Fruit fly (Drosophila melanogaster) whole organism, embryonic: ENCODE results near the gene CG12010.
A peak's percentile ranks its signal among the peaks of the same experiment; 100 is the strongest.

Source experiments
- Aef1 ChIP-seq: fragments of 200-800 bp; sonication (Bioruptor generic); IDR thresholded peaks from 3 replicates; pipeline ENCODE4 v1.3.6; 2022; ENCODE audit warnings: missing biosample characterization, missing genetic modification characterization
- Awh ChIP-seq: fragments of 200-800 bp; sonication (Bioruptor generic); IDR thresholded peaks from 2 replicates; pipeline ENCODE4, ENCODE4 v1.3.6; 2022; ENCODE audit warnings: missing biosample characterization, missing genetic modification characterization
- Bdp1 ChIP-seq: fragments of 200-800 bp; sonication (Bioruptor generic); optimal IDR thresholded peaks from 3 replicates; lab custom pipeline; 2016; ENCODE audit warnings: missing biosample characterization, missing genetic modification characterization
- Bgb ChIP-seq: fragments of 200-800 bp; sonication (Bioruptor generic); IDR thresholded peaks from 2 replicates; pipeline ENCODE4 v1.3.6; 2022; ENCODE audit warnings: missing biosample characterization, missing genetic modification characterization; ENCODE audit not compliant: partially characterized antibody
- CG10979 ChIP-seq: fragments of 200-800 bp; sonication (Bioruptor generic); optimal IDR thresholded peaks from 2 replicates; lab custom pipeline; 2018; ENCODE audit warnings: missing biosample characterization, mild to moderate bottlenecking, missing genetic modification characterization, moderate library complexity
- CG12071 ChIP-seq: fragments of 200-800 bp; sonication (Bioruptor generic); optimal IDR thresholded peaks from 3 replicates; lab custom pipeline; 2018; ENCODE audit warnings: missing biosample characterization, mild to moderate bottlenecking, missing genetic modification characterization
- CG12769 ChIP-seq: fragments of 200-800 bp; sonication (Bioruptor generic); optimal IDR thresholded peaks from 2 replicates; lab custom pipeline; 2019; ENCODE audit warnings: missing biosample characterization, mild to moderate bottlenecking, missing genetic modification characterization, moderate library complexity
- CG13894 ChIP-seq: fragments of 200-800 bp; sonication (Bioruptor generic); optimal IDR thresholded peaks from 3 replicates; lab custom pipeline; 2018; ENCODE audit warnings: missing biosample characterization, mild to moderate bottlenecking, missing genetic modification characterization, moderate library complexity
- CG17912 ChIP-seq: fragments of 200-800 bp; sonication (Bioruptor generic); optimal IDR thresholded peaks from 2 replicates; lab custom pipeline; 2018; ENCODE audit warnings: missing biosample characterization, mild to moderate bottlenecking, missing genetic modification characterization
- CG2202 ChIP-seq: fragments of 200-800 bp; sonication (Bioruptor generic); optimal IDR thresholded peaks from 2 replicates; lab custom pipeline; 2018; ENCODE audit warnings: missing biosample characterization, mild to moderate bottlenecking, missing genetic modification characterization
- CG3838 ChIP-seq: fragments of 200-800 bp; sonication (Bioruptor generic); optimal IDR thresholded peaks from 3 replicates; lab custom pipeline; 2016; ENCODE audit warnings: missing biosample characterization, missing genetic modification characterization
- CG4282 ChIP-seq: fragments of 200-800 bp; sonication (Bioruptor generic); optimal IDR thresholded peaks from 2 replicates; lab custom pipeline; 2016; ENCODE audit warnings: missing biosample characterization, missing genetic modification characterization
- CG4617 ChIP-seq: fragments of 200-800 bp; sonication (Bioruptor generic); optimal IDR thresholded peaks from 3 replicates; lab custom pipeline; 2016; ENCODE audit warnings: missing biosample characterization, missing genetic modification characterization, borderline replicate concordance
- CG6175 ChIP-seq: fragments of 200-800 bp; sonication (Bioruptor generic); IDR thresholded peaks from 3 replicates; pipeline ENCODE4 v1.3.6; 2022; ENCODE audit warnings: missing biosample characterization, missing genetic modification characterization
- CG7987 ChIP-seq: fragments of 200-800 bp; sonication (Bioruptor generic); optimal IDR thresholded peaks from 2 replicates; lab custom pipeline; 2018; ENCODE audit warnings: missing biosample characterization, mild to moderate bottlenecking, missing genetic modification characterization, moderate library complexity
- CG8290 ChIP-seq, 3 experiments: fragments of 200-800 bp; sonication (Bioruptor generic); optimal IDR thresholded peaks; 2 replicates each; lab custom pipeline; 2016 to 2019; ENCODE audit warnings: missing biosample characterization in 3 of 3, missing genetic modification characterization in 3 of 3, mild to moderate bottlenecking in 2 of 3, moderate library complexity in 1 of 3
- CkIIα-i1 ChIP-seq: fragments of 200-800 bp; sonication (Bioruptor generic); IDR thresholded peaks from 2 replicates; pipeline ENCODE4 v1.3.6; 2022; ENCODE audit warnings: missing biosample characterization, missing genetic modification characterization
- D19B ChIP-seq: fragments of 200-800 bp; sonication (Bioruptor generic); optimal IDR thresholded peaks from 2 replicates; lab custom pipeline; 2017; ENCODE audit warnings: missing biosample characterization, mild to moderate bottlenecking, missing genetic modification characterization
- Dad ChIP-seq: fragments of 200-800 bp; sonication (Bioruptor generic); optimal IDR thresholded peaks from 3 replicates; lab custom pipeline; 2016; ENCODE audit warnings: missing biosample characterization, missing genetic modification characterization
- Fer1 ChIP-seq: fragments of 200-800 bp; sonication (Bioruptor generic); optimal IDR thresholded peaks from 2 replicates; lab custom pipeline; 2017; ENCODE audit warnings: missing biosample characterization, mild to moderate bottlenecking, missing genetic modification characterization
- HLHmδ ChIP-seq: fragments of 200-800 bp; sonication (Bioruptor generic); optimal IDR thresholded peaks from 2 replicates; lab custom pipeline; 2018; ENCODE audit warnings: missing biosample characterization, mild to moderate bottlenecking, missing genetic modification characterization, moderate library complexity
- Kr ChIP-seq: fragments of 200-800 bp; sonication (Bioruptor generic); optimal IDR thresholded peaks from 2 replicates; lab custom pipeline; 2017; ENCODE audit warnings: missing biosample characterization, mild to moderate bottlenecking, missing genetic modification characterization
- MESR4 ChIP-seq: fragments of 200-800 bp; sonication (Bioruptor generic); optimal IDR thresholded peaks from 2 replicates; lab custom pipeline; 2018; ENCODE audit warnings: missing biosample characterization, mild to moderate bottlenecking, missing genetic modification characterization, moderate library complexity
- Med ChIP-seq: fragments of 200-800 bp; sonication (Bioruptor generic); peaks from one replicate; lab custom pipeline; 2016; ENCODE audit warnings: missing biosample characterization, missing genetic modification characterization, mild to moderate bottlenecking, inconsistent platforms, moderate library complexity
- Mrtf ChIP-seq: fragments of 200-800 bp; sonication (Bioruptor generic); IDR thresholded peaks from 3 replicates; pipeline ENCODE4 v1.3.6; 2022; ENCODE audit warnings: missing biosample characterization, missing genetic modification characterization
- Oaz ChIP-seq: fragments of 200-800 bp; sonication (Bioruptor generic); IDR thresholded peaks from 2 replicates; pipeline ENCODE4 v1.3.6; 2022; ENCODE audit warnings: missing biosample characterization, missing genetic modification characterization
- Optix ChIP-seq: fragments of 200-800 bp; sonication (Bioruptor generic); IDR thresholded peaks from 3 replicates; pipeline ENCODE4 v1.3.6; 2022; ENCODE audit warnings: missing biosample characterization, missing genetic modification characterization
- abd-A ChIP-seq: fragments of 200-800 bp; sonication (Bioruptor generic); optimal IDR thresholded peaks from 3 replicates; lab custom pipeline; 2019; ENCODE audit warnings: missing biosample characterization, mild to moderate bottlenecking, missing genetic modification characterization, moderate library complexity
- amos ChIP-seq: fragments of 200-800 bp; sonication (Bioruptor generic); IDR thresholded peaks from 2 replicates; pipeline ENCODE4 v1.3.6; 2022; ENCODE audit warnings: missing biosample characterization, missing genetic modification characterization; ENCODE audit not compliant: partially characterized antibody
- ash1 ChIP-seq: fragments of 200-800 bp; sonication (Bioruptor generic); optimal IDR thresholded peaks from 2 replicates; lab custom pipeline; 2018; ENCODE audit warnings: missing biosample characterization, mild to moderate bottlenecking, missing genetic modification characterization
- br ChIP-seq: fragments of >200 bp; optimal IDR thresholded peaks from 2 replicates; lab custom pipeline; 2017
- chinmo ChIP-seq: fragments of 200-800 bp; sonication (Bioruptor generic); IDR thresholded peaks from 4 replicates; pipeline ENCODE4 v1.3.6; 2022; ENCODE audit warnings: missing biosample characterization, missing genetic modification characterization; ENCODE audit not compliant: partially characterized antibody
- crol ChIP-seq: fragments of 200-800 bp; sonication (Bioruptor generic); IDR thresholded peaks from 2 replicates; pipeline ENCODE4 v1.3.6; 2022; ENCODE audit warnings: missing biosample characterization, missing genetic modification characterization
- ftz-f1 ChIP-seq: fragments of 200-800 bp; sonication (Bioruptor generic); optimal IDR thresholded peaks from 2 replicates; lab custom pipeline; 2016; ENCODE audit warnings: missing biosample characterization, missing genetic modification characterization
- gsb-n ChIP-seq: fragments of 200-800 bp; sonication (Bioruptor generic); optimal IDR thresholded peaks from 3 replicates; lab custom pipeline; 2018; ENCODE audit warnings: missing biosample characterization, mild to moderate bottlenecking, missing genetic modification characterization
- kni ChIP-seq: fragments of 200-800 bp; sonication (Bioruptor generic); optimal IDR thresholded peaks from 3 replicates; lab custom pipeline; 2017; ENCODE audit warnings: mild to moderate bottlenecking, missing biosample characterization, missing genetic modification reagents, missing genetic modification characterization
- mam ChIP-seq: fragments of 200-800 bp; sonication (Bioruptor generic); optimal IDR thresholded peaks from 3 replicates; lab custom pipeline; 2016; ENCODE audit warnings: missing biosample characterization, missing genetic modification characterization
- oc ChIP-seq: fragments of 200-800 bp; sonication (Bioruptor generic); optimal IDR thresholded peaks from 2 replicates; lab custom pipeline; 2018; ENCODE audit warnings: missing biosample characterization, mild to moderate bottlenecking, missing genetic modification characterization, moderate library complexity
- pan ChIP-seq, 4 experiments: fragments of >200 bp in 3 of 4; fragments of 200-800 bp in 1 of 4; sonication (Bioruptor generic) in 1 of 4; optimal IDR thresholded peaks in 3 of 4; IDR thresholded peaks in 1 of 4; 2 replicates each; pipeline versions ENCODE4 v1.3.6 to Lab custom; 2017 to 2022; ENCODE audit warnings: missing biosample characterization in 2 of 4, missing genetic modification characterization in 2 of 4, mixed read lengths in 1 of 4
- pfk ChIP-seq: fragments of 200-800 bp; sonication (Bioruptor generic); optimal IDR thresholded peaks from 2 replicates; lab custom pipeline; 2018; ENCODE audit warnings: missing biosample characterization, mild to moderate bottlenecking, missing genetic modification characterization, moderate library complexity
- prd ChIP-seq, 3 experiments: fragments of >200 bp in 2 of 3; fragments of 200-800 bp in 1 of 3; sonication (Bioruptor generic) in 1 of 3; optimal IDR thresholded peaks in 2 of 3; IDR thresholded peaks in 1 of 3; 2 replicates in 2 of 3; 3 replicates in 1 of 3; pipeline versions ENCODE4 v1.3.6 to Lab custom; 2017 to 2022; ENCODE audit warnings: missing biosample characterization in 1 of 3, missing genetic modification characterization in 1 of 3
- run ChIP-seq: fragments of 200-800 bp; sonication (Bioruptor generic); optimal IDR thresholded peaks from 3 replicates; lab custom pipeline; 2018; ENCODE audit warnings: missing biosample characterization, mild to moderate bottlenecking, missing genetic modification characterization
- sd ChIP-seq: fragments of 200-800 bp; sonication (Bioruptor generic); optimal IDR thresholded peaks from 3 replicates; lab custom pipeline; 2018; ENCODE audit warnings: missing biosample characterization, mild to moderate bottlenecking, missing genetic modification characterization, moderate library complexity
- sim ChIP-seq: fragments of 200-800 bp; sonication (Bioruptor generic); IDR thresholded peaks from 2 replicates; pipeline ENCODE4 v1.3.6; 2022; ENCODE audit warnings: missing biosample characterization, missing genetic modification characterization
- sr ChIP-seq: fragments of 200-800 bp; sonication (Bioruptor generic); IDR thresholded peaks from 3 replicates; pipeline ENCODE4 v1.3.6; 2022; ENCODE audit warnings: missing biosample characterization, missing genetic modification characterization
- tna ChIP-seq: fragments of 200-800 bp; sonication (Bioruptor generic); IDR thresholded peaks from 2 replicates; pipeline ENCODE4 v1.3.6; 2022; ENCODE audit warnings: missing biosample characterization, missing genetic modification characterization; ENCODE audit not compliant: partially characterized antibody
- vvl ChIP-seq: fragments of 200-800 bp; sonication (Bioruptor generic); IDR thresholded peaks from 2 replicates; pipeline ENCODE4 v1.3.6; 2022; ENCODE audit warnings: missing biosample characterization, missing genetic modification characterization

CG12010 gene

DNA sequence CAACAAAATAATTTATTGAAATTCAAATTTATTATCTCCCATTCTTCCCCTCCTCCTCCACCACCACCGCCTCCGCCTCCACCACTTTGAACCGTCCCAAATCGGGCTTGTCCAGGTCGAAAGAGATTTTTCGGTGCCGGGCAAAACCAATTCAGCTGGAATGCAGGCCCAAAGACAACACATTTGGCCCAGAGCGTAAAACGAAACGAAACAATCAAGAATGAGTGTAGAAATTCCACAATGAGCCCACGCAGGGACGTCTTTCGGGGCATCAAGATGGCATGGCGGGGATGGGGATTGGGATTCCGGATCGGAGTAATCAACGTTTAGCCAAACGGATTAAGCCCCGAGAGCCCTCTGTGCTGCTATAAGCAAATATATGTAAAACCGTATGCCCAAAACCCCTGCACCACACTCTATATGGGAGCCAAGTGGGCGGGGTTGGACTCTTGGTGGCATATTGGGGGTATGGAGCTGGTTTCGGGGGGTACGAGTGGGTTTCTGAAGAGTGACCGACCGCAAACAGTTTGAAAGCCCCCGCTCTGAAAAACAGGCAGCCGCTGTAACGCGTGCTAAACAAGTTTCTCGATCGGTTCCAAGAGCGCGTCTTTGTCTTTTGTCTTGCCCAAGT is 10.0 kb downstream of the CG12010 start:
- TF ChIP-seq CG12769 (tag; lab: Kevin White, UChicago) (peak; percentile 87), pan (optimal IDR thresholded peaks at IDR 0.05; lab: Kevin White, UChicago) (no peak), pan (GFP tag; optimal IDR thresholded peaks at IDR 0.05 in 1 of 2, IDR thresholded peaks at IDR 0.05 in 1 of 2) (peak in 1 of 2 experiments; percentile 4), Bgb (GFP tag; lab: Robert Waterston, UW) (peak; percentile 9; the same call in 1 of the 2 replicates), HLHmδ (GFP tag; lab: Kevin White, UChicago) (peak; percentile 57), oc (tag; lab: Kevin White, UChicago) (peak; percentile 81), Bdp1 (no peak), ftz-f1 (no peak), sim (no peak), sd (tag; lab: Kevin White, UChicago) (peak; percentile 96), crol (GFP tag; lab: Robert Waterston, UW) (peak; percentile 91), sr (GFP tag; lab: Robert Waterston, UW) (peak; percentile 86; the same call in 2 of the 3 replicates), Kr (no peak), pfk (GFP tag; lab: Kevin White, UChicago) (no peak), CG6175 (GFP tag; lab: Robert Waterston, UW) (peak; percentile 75; the same call in 2 of the 3 replicates), Awh (GFP tag; lab: Robert Waterston, UW) (peak; percentile 39; the same call in 1 of the 2 replicates), abd-A (peak; percentile 75), tna (0 out of 2 replicates have a peak, but pooled peaks have one; percentile 13), chinmo (peak; percentile 78; the same call in 1 of the 4 replicates), Mrtf (GFP tag; lab: Robert Waterston, UW) (0 out of 3 replicates have a peak, but pooled peaks have one; percentile 12), prd (optimal IDR thresholded peaks at IDR 0.05; lab: Kevin White, UChicago) (no peak), prd (GFP tag; IDR thresholded peaks at IDR 0.05; lab: Robert Waterston, UW) (no peak), MESR4 (GFP tag; lab: Kevin White, UChicago) (no peak), CkIIα-i1 (no peak), CG3838 (GFP tag; lab: Kevin White, UChicago) (no peak), gsb-n (tag; lab: Kevin White, UChicago) (peak; percentile 72), kni (GFP tag; lab: Kevin White, UChicago) (peak; percentile 93), CG4617 (GFP tag; lab: Kevin White, UChicago) (no peak), Oaz (GFP tag; lab: Robert Waterston, UW) (no peak), vvl (GFP tag; lab: Robert Waterston, UW) (peak; percentile 45; the same call in 1 of the 2 replicates), CG8290 (GFP tag; optimal IDR thresholded peaks at IDR 0.05; lab: Kevin White, UChicago) (no peak), CG8290 (tag; optimal IDR thresholded peaks at IDR 0.05; lab: Kevin White, UChicago) (peak in 1 of 2 experiments; percentile 46), CG13894 (tag; lab: Kevin White, UChicago) (peak; percentile 96), Med (GFP tag; lab: Kevin White, UChicago) (peak; percentile 67), run (peak; percentile 58), Optix (GFP tag; lab: Robert Waterston, UW) (0 out of 3 replicates have a peak, but pooled peaks have one; percentile 31), CG2202 (no peak), ash1 (GFP tag; lab: Kevin White, UChicago) (no peak)

DNA sequence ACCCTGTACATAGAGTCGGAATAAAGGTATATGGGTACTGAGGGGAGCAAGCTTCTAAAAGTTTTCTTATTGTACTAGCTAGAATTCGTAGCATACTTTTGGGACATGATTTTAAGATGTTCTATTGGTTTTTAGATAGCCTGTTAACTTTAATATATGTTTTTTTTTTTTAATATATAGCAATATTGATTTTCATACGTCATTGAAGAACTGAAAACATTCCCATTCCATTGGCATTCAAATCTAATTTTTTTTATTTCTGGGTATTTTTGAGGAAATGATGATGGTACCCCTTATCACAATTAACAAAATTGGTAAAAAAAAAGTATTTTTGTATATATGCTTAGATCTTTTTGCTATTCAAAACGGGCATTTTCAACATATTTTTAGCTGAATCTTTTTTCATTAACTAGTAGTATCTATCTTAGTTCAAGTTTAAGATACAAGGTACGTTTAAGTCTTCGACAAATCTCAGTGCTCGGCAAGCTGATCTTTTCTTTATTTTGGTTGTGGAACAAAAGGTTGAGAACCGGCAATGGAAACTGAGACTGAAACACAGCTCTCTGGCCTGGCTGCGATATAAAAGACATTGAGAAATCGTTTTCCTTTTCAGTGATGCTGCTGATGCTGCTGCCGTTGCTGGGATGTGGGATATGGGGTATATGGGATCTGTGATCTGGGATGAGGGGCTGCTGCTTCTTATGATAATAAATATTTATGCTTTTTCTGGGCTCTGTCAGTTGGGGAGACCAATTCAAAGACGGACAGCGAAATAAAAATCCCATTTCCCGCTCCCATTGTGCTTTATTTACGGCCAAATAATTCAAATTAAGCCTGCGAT is 10.7 kb downstream of the CG12010 start:
- TF ChIP-seq CG10979 (tag; lab: Kevin White, UChicago) (peak; percentile 66), CG17912 (no peak), D19B (peak; percentile 88), CG7987 (GFP tag; lab: Kevin White, UChicago) (no peak), Dad (GFP tag; lab: Kevin White, UChicago) (no peak), CG12071 (no peak), Aef1 (GFP tag; lab: Robert Waterston, UW) (no peak), mam (GFP tag; lab: Kevin White, UChicago) (no peak), amos (no peak), CG4282 (no peak), br (lab: Kevin White, UChicago) (no peak), Fer1 (GFP tag; lab: Kevin White, UChicago) (no peak)
